Worm (Caenorhabditis elegans) whole organism, late embryonic: ENCODE results near the gene F49F1.7.

Experiments
- F13H6.1 ChIP-seq: sonication (generic microtip); optimal IDR thresholded peaks from 2 replicates; lab custom pipeline; 2016; ENCODE audit warnings: missing genetic modification characterization, missing compliant biosample characterization
- gmeb-2 ChIP-seq: sonication (generic microtip); optimal IDR thresholded peaks from 2 replicates; lab custom pipeline; 2016; ENCODE audit warnings: missing genetic modification characterization, inconsistent platforms, missing compliant biosample characterization
- lim-6 ChIP-seq: sonication (generic microtip); optimal IDR thresholded peaks from 2 replicates; lab custom pipeline; 2016; ENCODE audit warnings: missing genetic modification characterization, missing compliant biosample characterization
- nfya-1 ChIP-seq: sonication (generic microtip); optimal IDR thresholded peaks from 2 replicates; lab custom pipeline; 2017; ENCODE audit warnings: missing genetic modification characterization, mild to moderate bottlenecking, missing compliant biosample characterization, antibody characterized with exemption, moderate library complexity
- rnt-1 ChIP-seq: sonication (generic microtip); optimal IDR thresholded peaks from 2 replicates; lab custom pipeline; 2016; ENCODE audit warnings: missing genetic modification characterization, missing compliant biosample characterization
- sox-2 ChIP-seq: fragments of 200-800 bp; sonication (Bioruptor generic); IDR thresholded peaks from 2 replicates; pipeline ENCODE4 v1.3.6; 2022; ENCODE audit warnings: missing genetic modification reagents, missing genetic modification characterization, missing compliant biosample characterization
- tbx-2 ChIP-seq: sonication (generic microtip); optimal IDR thresholded peaks from 2 replicates; lab custom pipeline; 2016; ENCODE audit warnings: missing genetic modification characterization, missing compliant biosample characterization

- TF ChIP-seq sox-2, result no peak
- no peak for TF ChIP-seq F13H6.1 (tag; lab: Kevin White, UChicago)
- TF ChIP-seq nfya-1 (tag; lab: Kevin White, UChicago), result no peak
- TF ChIP-seq rnt-1 (tag; lab: Kevin White, UChicago), result no peak
- no peak for TF ChIP-seq gmeb-2
- no peak for TF ChIP-seq tbx-2 (tag; lab: Kevin White, UChicago)
- TF ChIP-seq lim-6, result no peak
Observed at ce11 chrIV:4144784-4145183, 19.2 kb upstream of the F49F1.7 start, which contains the start of gene R07C12.3.
